Worm (Caenorhabditis elegans) whole organism, mixed stage, embryonic: ENCODE data around the gene tag-18.

Experiments
- M03D4.4 ChIP-seq: sonication (generic microtip); optimal IDR thresholded peaks from 2 replicates; lab custom pipeline; 2017; ENCODE audit warnings: mild to moderate bottlenecking, missing genetic modification characterization, missing compliant biosample characterization
- bed-3 ChIP-seq: fragments of 200-800 bp; sonication (Bioruptor generic); optimal IDR thresholded peaks from 3 replicates; lab custom pipeline; 2018; ENCODE audit warnings: mild to moderate bottlenecking, missing genetic modification characterization, moderate library complexity, missing compliant biosample characterization
- blmp-1 ChIP-seq: fragments of 150-350 bp; optimal IDR thresholded peaks from 2 replicates; lab custom pipeline; 2014; ENCODE audit warnings: missing biosample characterization, missing genetic modification characterization
- ceh-43 ChIP-seq: fragments of 200-800 bp; sonication (Bioruptor generic); optimal IDR thresholded peaks from 2 replicates; lab custom pipeline; 2018; ENCODE audit warnings: mild to moderate bottlenecking, missing genetic modification characterization, moderate library complexity, missing compliant biosample characterization
- cnd-1 ChIP-seq: fragments of 200-800 bp; sonication (Bioruptor generic); optimal IDR thresholded peaks from 2 replicates; lab custom pipeline; 2018; ENCODE audit warnings: mild to moderate bottlenecking, missing genetic modification characterization, missing compliant biosample characterization
- drap-1 ChIP-seq: fragments of 200-800 bp; sonication (Bioruptor generic); optimal IDR thresholded peaks from 3 replicates; lab custom pipeline; 2018; ENCODE audit warnings: mild to moderate bottlenecking, missing genetic modification characterization, missing compliant biosample characterization
- elt-1 ChIP-seq: sonication (generic microtip); optimal IDR thresholded peaks from 2 replicates; lab custom pipeline; 2017; ENCODE audit warnings: missing genetic modification characterization, mild to moderate bottlenecking, missing compliant biosample characterization, antibody characterized with exemption, moderate library complexity, borderline replicate concordance; ENCODE audit not compliant: insufficient read depth
- flh-1 ChIP-seq: fragments of 200-800 bp; sonication (Bioruptor generic); optimal IDR thresholded peaks from 2 replicates; lab custom pipeline; 2018; ENCODE audit warnings: mild to moderate bottlenecking, missing genetic modification characterization, moderate library complexity, missing compliant biosample characterization
- hlh-1 ChIP-seq: fragments of 150-350 bp; optimal IDR thresholded peaks from 2 replicates; lab custom pipeline; 2014; ENCODE audit warnings: missing biosample characterization, missing genetic modification reagents, missing genetic modification characterization
- lin-13 ChIP-seq: fragments of 150-350 bp; optimal IDR thresholded peaks from 2 replicates; lab custom pipeline; 2014; ENCODE audit warnings: missing biosample characterization, missing genetic modification characterization
- lin-32 ChIP-seq: fragments of 200-800 bp; sonication (Bioruptor generic); optimal IDR thresholded peaks from 2 replicates; lab custom pipeline; 2018; ENCODE audit warnings: mild to moderate bottlenecking, missing genetic modification characterization, missing compliant biosample characterization
- lsy-2 ChIP-seq: fragments of 150-350 bp; optimal IDR thresholded peaks from 2 replicates; lab custom pipeline; 2014; ENCODE audit warnings: missing biosample characterization, missing genetic modification characterization
- mab-5 ChIP-seq: fragments of 150-350 bp; optimal IDR thresholded peaks from 2 replicates; lab custom pipeline; 2014; ENCODE audit warnings: missing biosample characterization, missing genetic modification characterization
- mep-1 ChIP-seq: fragments of 150-350 bp; optimal IDR thresholded peaks from 2 replicates; lab custom pipeline; 2017; ENCODE audit warnings: missing biosample characterization, missing genetic modification reagents, missing genetic modification characterization, inconsistent platforms
- nhr-2 ChIP-seq: fragments of 150-350 bp; optimal IDR thresholded peaks from 2 replicates; lab custom pipeline; 2014; ENCODE audit warnings: missing biosample characterization, missing genetic modification characterization
- nhr-237 ChIP-seq: fragments of 150-350 bp; optimal IDR thresholded peaks from 2 replicates; lab custom pipeline; 2014; ENCODE audit warnings: missing biosample characterization, missing genetic modification characterization
- nhr-28 ChIP-seq: fragments of 150-350 bp; optimal IDR thresholded peaks from 2 replicates; lab custom pipeline; 2014; ENCODE audit warnings: missing biosample characterization, missing genetic modification characterization
- nhr-76 ChIP-seq: sonication (generic microtip); optimal IDR thresholded peaks from 2 replicates; lab custom pipeline; 2017; ENCODE audit warnings: missing biosample characterization, missing genetic modification characterization
- pha-4 ChIP-seq: fragments of 150-350 bp; optimal IDR thresholded peaks from 2 replicates; lab custom pipeline; 2018; ENCODE audit warnings: missing biosample characterization, missing genetic modification reagents, missing genetic modification characterization
- sem-2 ChIP-seq: fragments of 200-800 bp; sonication (Bioruptor generic); optimal IDR thresholded peaks from 2 replicates; lab custom pipeline; 2018; ENCODE audit warnings: mild to moderate bottlenecking, missing genetic modification characterization, missing compliant biosample characterization
- snpc-4 ChIP-seq: fragments of 150-350 bp; optimal IDR thresholded peaks from 2 replicates; lab custom pipeline; 2014; ENCODE audit warnings: missing biosample characterization, missing genetic modification characterization
- tbx-8 ChIP-seq: fragments of 200-800 bp; sonication (Bioruptor generic); optimal IDR thresholded peaks from 2 replicates; lab custom pipeline; 2018; ENCODE audit warnings: mild to moderate bottlenecking, missing genetic modification characterization, moderate library complexity, missing compliant biosample characterization
- unc-120 ChIP-seq: sonication (generic microtip); optimal IDR thresholded peaks from 2 replicates; lab custom pipeline; 2017; ENCODE audit warnings: missing genetic modification characterization, missing compliant biosample characterization; ENCODE audit not compliant: poor library complexity, severe bottlenecking
- unc-39 ChIP-seq: fragments of 150-350 bp; optimal IDR thresholded peaks from 2 replicates; lab custom pipeline; 2014; ENCODE audit warnings: missing biosample characterization, missing genetic modification characterization
- unc-62 ChIP-seq: fragments of 150-350 bp; optimal IDR thresholded peaks from 2 replicates; lab custom pipeline; 2014; ENCODE audit warnings: missing biosample characterization, missing genetic modification reagents, missing genetic modification characterization
- zip-8 ChIP-seq: fragments of 150-350 bp; optimal IDR thresholded peaks from 2 replicates; lab custom pipeline; 2014; ENCODE audit warnings: missing biosample characterization, missing genetic modification characterization
- ztf-11 ChIP-seq: fragments of 150-350 bp; optimal IDR thresholded peaks from 2 replicates; lab custom pipeline; 2014; ENCODE audit warnings: missing biosample characterization, missing genetic modification characterization

tag-18 gene

ce11 chrX:3693138-3693537 is 40.7 kb downstream of the tag-18 start, which contains the start of gene C02F12.8:
TSS of gene C02F12.8 (minus strand) at chrX:3693238.
- TF ChIP-seq unc-39 (tag; lab: Kevin White, UChicago) (no peak), tbx-8 (no peak), drap-1 (GFP tag; lab: Kevin White, UChicago) (no peak), nhr-28 (no peak), unc-62 (GFP tag; lab: Kevin White, UChicago) (no peak), unc-120 (tag; lab: Kevin White, UChicago) (no peak), lsy-2 (tag; lab: Kevin White, UChicago) (no peak), flh-1 (GFP tag; lab: Kevin White, UChicago) (no peak), zip-8 (tag; lab: Kevin White, UChicago) (no peak)
- TF ChIP-seq, all 35 proteins: peak for 0

ce11 chrX:3689802-3690201 is 44.0 kb downstream of the tag-18 start:
- no peak for TF ChIP-seq pha-4 (tag; lab: Kevin White, UChicago)
- no peak for TF ChIP-seq cnd-1 (tag; lab: Kevin White, UChicago)
- no peak for TF ChIP-seq nhr-28
- TF ChIP-seq lsy-2 (tag; lab: Kevin White, UChicago), result no peak
- TF ChIP-seq nhr-237 (tag; lab: Kevin White, UChicago), result no peak
- TF ChIP-seq blmp-1 (tag; lab: Kevin White, UChicago), result no peak
- TF ChIP-seq sem-2 (GFP tag; lab: Kevin White, UChicago), result no peak
- TF ChIP-seq hlh-1 (tag; lab: Kevin White, UChicago), result no peak
- no peak for TF ChIP-seq lin-13 (tag; lab: Kevin White, UChicago)
- no peak for TF ChIP-seq bed-3 (GFP tag; lab: Kevin White, UChicago)
- TF ChIP-seq tbx-8, result no peak
- TF ChIP-seq unc-39 (tag; lab: Kevin White, UChicago), result no peak
- no peak for TF ChIP-seq zip-8 (tag; lab: Kevin White, UChicago)
- TF ChIP-seq ceh-43 (GFP tag; lab: Kevin White, UChicago), result no peak
- TF ChIP-seq mab-5 (tag; lab: Kevin White, UChicago), result no peak
- no peak for TF ChIP-seq M03D4.4 (tag; lab: Kevin White, UChicago)
- TF ChIP-seq unc-62 (GFP tag; lab: Kevin White, UChicago), result no peak

ce11 chrX:3689155-3689719 is 44.6 kb downstream of the tag-18 start, which contains the start of gene tag-278:
TSS of gene tag-278 (minus strand) at chrX:3689205.
- TF ChIP-seq unc-120 (tag; lab: Kevin White, UChicago) (peak; percentile 92), snpc-4 (tag; lab: Kevin White, UChicago) (no peak), pha-4 (tag; lab: Kevin White, UChicago) (no peak), hlh-1 (tag; lab: Kevin White, UChicago) (peak; percentile 100), mab-5 (tag; lab: Kevin White, UChicago) (peak; percentile 50), unc-62 (GFP tag; lab: Kevin White, UChicago) (peak; percentile 96)

- no peak for TF ChIP-seq nhr-2 (tag; lab: Kevin White, UChicago)
- no peak for TF ChIP-seq ztf-11 (tag; lab: Kevin White, UChicago)
- no peak for TF ChIP-seq snpc-4 (tag; lab: Kevin White, UChicago)
- no peak for TF ChIP-seq mep-1 (tag; lab: Kevin White, UChicago)
- TF ChIP-seq lin-13 (tag; lab: Kevin White, UChicago), result no peak
These were observed 47.4 kb downstream of the tag-18 start for ce11 chrX:3686420-3686819.

DNA sequence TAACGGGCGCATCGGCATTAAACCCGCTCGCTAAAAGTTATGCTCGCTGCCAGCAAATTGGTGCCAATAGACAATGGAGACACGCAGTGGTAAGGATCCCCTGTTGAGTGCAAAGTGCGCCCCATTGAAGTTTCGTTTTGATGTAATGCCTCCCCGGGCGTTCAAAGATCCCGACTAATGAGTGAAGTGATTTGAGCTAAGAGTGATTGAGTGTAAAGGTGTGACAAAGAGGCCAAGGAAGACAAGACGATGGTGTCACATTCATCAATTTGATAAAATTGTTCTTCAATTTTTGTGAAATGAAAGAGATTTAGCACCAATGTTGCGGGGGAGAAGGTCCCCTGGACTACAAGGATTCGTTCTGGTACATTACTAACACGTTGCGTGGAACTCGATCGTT is 50.8 kb downstream of the tag-18 start:
- TF ChIP-seq lin-32 (GFP tag; lab: Kevin White, UChicago) (no peak), hlh-1 (tag; lab: Kevin White, UChicago) (peak; percentile 61), nhr-76 (tag; lab: Kevin White, UChicago) (no peak), elt-1 (tag; lab: Kevin White, UChicago) (no peak), mab-5 (tag; lab: Kevin White, UChicago) (no peak), unc-120 (tag; lab: Kevin White, UChicago) (peak; percentile 18), bed-3 (GFP tag; lab: Kevin White, UChicago) (no peak), unc-62 (GFP tag; lab: Kevin White, UChicago) (peak; percentile 71)
